Fruit fly (Drosophila melanogaster) Kc167 (cell line): ENCODE data around the gene CG6567.

Experiments used
- h ChIP-seq: fragments of >200 bp; optimal IDR thresholded peaks from 3 replicates; lab custom pipeline; 2018; ENCODE audit warnings: missing external identifiers
- insv ChIP-seq: fragments of >200 bp; optimal IDR thresholded peaks from 3 replicates; lab custom pipeline; 2018; ENCODE audit warnings: missing external identifiers
- psq ChIP-seq: fragments of >200 bp; optimal IDR thresholded peaks from 2 replicates; lab custom pipeline; 2017; ENCODE audit warnings: missing external identifiers

DNA sequence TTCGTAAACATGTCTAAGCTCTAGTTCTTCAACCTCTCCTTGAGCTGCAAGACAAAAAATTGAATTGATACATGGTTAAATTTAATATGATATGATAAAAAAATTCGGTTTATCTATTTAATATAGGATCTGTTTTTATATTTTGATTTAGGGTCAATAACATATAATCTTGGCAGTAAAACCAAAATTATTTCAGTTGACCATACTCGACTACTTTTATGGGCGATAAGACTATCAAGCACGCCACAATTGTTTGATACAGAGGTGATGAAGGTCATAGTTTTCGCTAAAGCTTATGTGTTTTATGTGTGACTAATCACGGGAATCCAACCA, 34.0 kb upstream of the CG6567 start:
- TF ChIP-seq insv (lab: Kevin White, UChicago), result no peak
- no peak for TF ChIP-seq psq (lab: Kevin White, UChicago)
- TF ChIP-seq h (lab: Kevin White, UChicago), result no peak
